Worm (Caenorhabditis elegans): ENCODE measurements around the gene eif-3.K.

Gene eif-3.K

DNA sequence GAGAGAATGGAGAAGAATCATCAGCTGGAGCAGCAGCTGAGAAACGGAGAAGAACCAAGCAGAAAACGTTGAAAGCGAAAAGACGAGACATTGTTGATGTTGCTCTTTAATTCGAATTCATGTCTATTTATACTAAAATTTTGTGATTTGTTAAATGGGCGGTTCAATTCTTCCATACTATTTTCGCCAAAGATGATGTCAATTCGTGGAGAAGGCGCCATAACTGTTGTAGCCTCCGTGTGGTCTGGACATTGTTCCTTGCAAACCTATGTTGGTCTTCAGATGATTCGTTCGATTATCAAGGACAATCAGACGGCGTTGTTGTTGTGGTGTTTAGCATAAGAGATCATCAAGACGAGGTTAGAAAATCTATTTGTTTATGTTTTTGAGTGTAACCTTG, 43.6 kb downstream of the eif-3.K start, which contains the start of gene far-3:
Gene far-3 (minus strand): TSS at position 101 of the 400 bp plus-strand sequence.
- TF ChIP-seq lin-32 (GFP tag; optimal IDR thresholded peaks at IDR 0.05) (no peak), sem-2 (GFP tag; optimal IDR thresholded peaks at IDR 0.05) (no peak), ceh-83 (GFP tag; optimal IDR thresholded peaks at IDR 0.05) (no peak), drap-1 (GFP tag; optimal IDR thresholded peaks at IDR 0.05) (no peak), unc-62 (GFP tag; optimal IDR thresholded peaks at IDR 0.05) (no peak), hlh-1 (tag; optimal IDR thresholded peaks at IDR 0.05) (no peak)

DNA sequence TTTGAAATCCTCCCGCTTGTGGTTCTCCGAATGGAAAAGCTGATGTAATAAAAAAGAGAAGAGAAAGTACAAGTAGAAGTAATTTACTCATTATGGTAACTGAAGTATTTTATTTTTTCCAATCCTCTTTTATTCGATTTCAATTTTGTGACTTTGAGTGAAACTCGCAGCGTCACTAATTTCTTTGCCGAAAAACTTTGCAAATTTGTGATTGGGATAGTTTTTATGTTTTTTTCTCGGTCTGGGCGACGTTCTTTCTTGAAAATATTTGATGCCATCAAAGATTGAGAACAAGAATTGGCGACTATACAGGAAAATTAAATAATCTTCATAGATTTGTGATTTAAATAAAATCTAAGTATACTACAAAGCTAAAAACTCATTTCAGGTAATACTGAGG, 45.8 kb downstream of the eif-3.K start, which contains the start of gene far-4:
Gene far-4 (minus strand): TSS at position 101 of the 400 bp plus-strand sequence.
- TF ChIP-seq snpc-4 (tag; optimal IDR thresholded peaks at IDR 0.05) (no peak), lin-32 (GFP tag; optimal IDR thresholded peaks at IDR 0.05) (no peak), mab-5 (tag; optimal IDR thresholded peaks at IDR 0.05) (no peak), mls-2 (tag; optimal IDR thresholded peaks at IDR 0.05) (no peak), unc-62 (GFP tag; optimal IDR thresholded peaks at IDR 0.05) (no peak), lsy-2 (tag; optimal IDR thresholded peaks at IDR 0.05) (no peak), drap-1 (GFP tag; optimal IDR thresholded peaks at IDR 0.05) (no peak), nhr-2 (tag; optimal IDR thresholded peaks at IDR 0.05) (no peak), M03D4.4 (tag; optimal IDR thresholded peaks at IDR 0.05) (no peak), nhr-237 (tag; optimal IDR thresholded peaks at IDR 0.05) (no peak), tbx-8 (GFP tag; optimal IDR thresholded peaks at IDR 0.05) (no peak)

ce11 chrV:13000068-13000467, 46.3 kb downstream of the eif-3.K start:
- TF ChIP-seq blmp-1 (tag; optimal IDR thresholded peaks at IDR 0.05) (no peak), nhr-76 (tag; optimal IDR thresholded peaks at IDR 0.05) (no peak), cnd-1 (tag; optimal IDR thresholded peaks at IDR 0.05) (no peak), ham-2 (GFP tag; optimal IDR thresholded peaks at IDR 0.05) (no peak), elt-3 (tag; optimal IDR thresholded peaks at IDR 0.05) (no peak), zip-8 (tag; optimal IDR thresholded peaks at IDR 0.05) (no peak), ceh-83 (GFP tag; optimal IDR thresholded peaks at IDR 0.05) (no peak), lsy-2 (tag; optimal IDR thresholded peaks at IDR 0.05) (no peak)

ce11 chrV:13002070-13002469, 48.3 kb downstream of the eif-3.K start, which contains the start of gene inft-2:
Gene inft-2, plus strand, starts transcription at chrV:13002317.
- TF ChIP-seq tbx-8 (GFP tag; optimal IDR thresholded peaks at IDR 0.05) (no peak), nhr-12 (tag; optimal IDR thresholded peaks at IDR 0.05) (no peak), hlh-1 (tag; optimal IDR thresholded peaks at IDR 0.05) (no peak), ham-2 (GFP tag; optimal IDR thresholded peaks at IDR 0.05) (no peak), nhr-76 (tag; optimal IDR thresholded peaks at IDR 0.05) (no peak), mls-2 (tag; optimal IDR thresholded peaks at IDR 0.05) (no peak), drap-1 (GFP tag; optimal IDR thresholded peaks at IDR 0.05) (no peak), ztf-11 (tag; optimal IDR thresholded peaks at IDR 0.05) (no peak), sptf-1 (tag; optimal IDR thresholded peaks at IDR 0.05) (no peak), ceh-39 (tag; optimal IDR thresholded peaks at IDR 0.05) (no peak), lsy-2 (tag; optimal IDR thresholded peaks at IDR 0.05) (no peak)

DNA sequence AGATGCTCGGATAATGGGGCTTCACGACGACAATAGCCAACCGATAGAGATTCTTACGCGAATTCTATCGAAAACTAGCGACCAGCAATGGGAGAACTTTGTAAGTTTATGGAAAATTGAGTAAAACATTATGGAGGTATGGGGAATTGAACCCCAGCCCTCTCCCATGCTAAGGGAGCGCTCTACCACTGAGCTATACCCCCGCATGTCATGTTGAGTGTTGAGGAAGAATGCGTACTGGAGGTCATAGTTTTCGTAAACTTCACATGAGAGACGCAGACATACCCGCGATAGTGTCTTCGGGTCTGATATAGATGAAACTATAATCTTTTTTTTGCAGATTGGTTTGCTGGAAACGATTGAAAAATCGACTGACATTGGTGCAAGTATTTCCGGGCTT, 49.6 kb downstream of the eif-3.K start:
- TF ChIP-seq sem-2 (GFP tag; optimal IDR thresholded peaks at IDR 0.05) (peak; percentile 80), cnd-1 (tag; optimal IDR thresholded peaks at IDR 0.05) (peak; percentile 79), elt-1 (tag; optimal IDR thresholded peaks at IDR 0.05; ENCODE audit: borderline replicate concordance, insufficient read depth) (peak; percentile 16), ceh-39 (tag; optimal IDR thresholded peaks at IDR 0.05) (no peak), mab-5 (tag; optimal IDR thresholded peaks at IDR 0.05) (no peak), unc-120 (tag; optimal IDR thresholded peaks at IDR 0.05; ENCODE audit: poor library complexity, severe bottlenecking) (peak; percentile 87), nhr-28 (tag; optimal IDR thresholded peaks at IDR 0.05) (peak; percentile 69), M03D4.4 (tag; optimal IDR thresholded peaks at IDR 0.05) (peak; percentile 87), ham-2 (GFP tag; optimal IDR thresholded peaks at IDR 0.05) (peak; percentile 90), pha-4 (tag; optimal IDR thresholded peaks at IDR 0.05) (peak; percentile 29), lin-32 (GFP tag; optimal IDR thresholded peaks at IDR 0.05) (peak; percentile 86), unc-62 (GFP tag; optimal IDR thresholded peaks at IDR 0.05) (peak; percentile 37), bed-3 (GFP tag; optimal IDR thresholded peaks at IDR 0.05) (peak; percentile 74), lin-13 (tag; optimal IDR thresholded peaks at IDR 0.05) (peak; percentile 43), nhr-76 (tag; optimal IDR thresholded peaks at IDR 0.05) (no peak), blmp-1 (tag; optimal IDR thresholded peaks at IDR 0.05) (no peak), ceh-43 (GFP tag; optimal IDR thresholded peaks at IDR 0.05) (peak; percentile 78), mep-1 (tag; optimal IDR thresholded peaks at IDR 0.05) (peak; percentile 26), ces-1 (GFP tag; optimal IDR thresholded peaks at IDR 0.05) (no peak), elt-3 (tag; optimal IDR thresholded peaks at IDR 0.05) (no peak), zip-8 (tag; optimal IDR thresholded peaks at IDR 0.05) (no peak), ceh-83 (GFP tag; optimal IDR thresholded peaks at IDR 0.05) (peak; percentile 92), flh-1 (GFP tag; optimal IDR thresholded peaks at IDR 0.05) (peak; percentile 41), ztf-11 (tag; optimal IDR thresholded peaks at IDR 0.05) (no peak), hlh-1 (tag; optimal IDR thresholded peaks at IDR 0.05) (no peak), nhr-2 (tag; optimal IDR thresholded peaks at IDR 0.05) (no peak), mls-2 (tag; optimal IDR thresholded peaks at IDR 0.05) (peak; percentile 94), unc-39 (tag; optimal IDR thresholded peaks at IDR 0.05) (no peak), drap-1 (GFP tag; optimal IDR thresholded peaks at IDR 0.05) (peak; percentile 87), nhr-12 (tag; optimal IDR thresholded peaks at IDR 0.05) (no peak), nhr-237 (tag; optimal IDR thresholded peaks at IDR 0.05) (peak; percentile 10), sptf-1 (tag; optimal IDR thresholded peaks at IDR 0.05) (peak; percentile 93), tbx-8 (GFP tag; optimal IDR thresholded peaks at IDR 0.05) (peak; percentile 62)

Data from whole organism, mixed stage, embryonic.